Worm (Caenorhabditis elegans) whole organism, L4 larva: ENCODE data around the gene bli-6.

ENCODE experiments used
- F26F4.8 ChIP-seq: fragments of 200-800 bp; sonication (Bioruptor generic); conservative IDR thresholded peaks from 2 replicates; pipeline ENCODE4 v1.3.6; 2022; ENCODE audit warnings: missing genetic modification characterization, missing compliant biosample characterization
- T26A8.4 ChIP-seq: fragments of 200-800 bp; sonication (Bioruptor generic); IDR thresholded peaks from 2 replicates; pipeline ENCODE4 v1.3.6; 2022; ENCODE audit warnings: missing genetic modification characterization, missing compliant biosample characterization
- ZK546.5 ChIP-seq, 2 experiments: sonication (generic microtip); optimal IDR thresholded peaks; 2 replicates each; lab custom pipeline; 2017; ENCODE audit warnings: missing biosample characterization in 2 of 2, missing genetic modification characterization in 2 of 2
- ama-1 ChIP-seq: fragments of 150-350 bp; optimal IDR thresholded peaks from 2 replicates; lab custom pipeline; 2014; ENCODE audit warnings: inconsistent platforms, mixed read lengths
- ces-1 ChIP-seq: fragments of 150-350 bp; sonication (generic microtip); optimal IDR thresholded peaks from 4 replicates; lab custom pipeline; 2014; ENCODE audit warnings: missing biosample characterization, missing genetic modification reagents, missing genetic modification characterization
- egl-43 ChIP-seq: fragments of 200-800 bp; sonication (Bioruptor generic); IDR thresholded peaks from 2 replicates; pipeline ENCODE4 v1.3.6; 2022; ENCODE audit warnings: missing genetic modification reagents, missing genetic modification characterization, missing compliant biosample characterization
- fos-1 ChIP-seq: fragments of 150-350 bp; optimal IDR thresholded peaks from 2 replicates; lab custom pipeline; 2014; ENCODE audit warnings: missing biosample characterization, missing genetic modification characterization
- hmg-1.1 ChIP-seq: fragments of 200-800 bp; sonication (Bioruptor generic); IDR thresholded peaks from 2 replicates; pipeline ENCODE4 v1.3.6; 2022; ENCODE audit warnings: missing genetic modification reagents, missing genetic modification characterization, missing compliant biosample characterization
- lin-13 ChIP-seq: fragments of 150-350 bp; optimal IDR thresholded peaks from 2 replicates; lab custom pipeline; 2014; ENCODE audit warnings: missing biosample characterization, missing genetic modification reagents, missing genetic modification characterization
- lin-15B ChIP-seq: fragments of 150-350 bp; sonication (generic microtip); optimal IDR thresholded peaks from 3 replicates; lab custom pipeline; 2014; ENCODE audit warnings: missing biosample characterization, missing genetic modification characterization
- nhr-48 ChIP-seq: sonication (generic microtip); optimal IDR thresholded peaks from 2 replicates; lab custom pipeline; 2016; ENCODE audit warnings: mild to moderate bottlenecking, missing genetic modification characterization, missing compliant biosample characterization
- snpc-1.2 ChIP-seq: fragments of 200-800 bp; sonication (Bioruptor generic); IDR thresholded peaks from 2 replicates; pipeline ENCODE4 v1.3.6; 2022; ENCODE audit warnings: missing genetic modification reagents, missing genetic modification characterization, missing compliant biosample characterization
- ztf-7 ChIP-seq: fragments of 150-350 bp; optimal IDR thresholded peaks from 2 replicates; lab custom pipeline; 2014; ENCODE audit warnings: missing biosample characterization, missing genetic modification characterization

Gene bli-6

DNA sequence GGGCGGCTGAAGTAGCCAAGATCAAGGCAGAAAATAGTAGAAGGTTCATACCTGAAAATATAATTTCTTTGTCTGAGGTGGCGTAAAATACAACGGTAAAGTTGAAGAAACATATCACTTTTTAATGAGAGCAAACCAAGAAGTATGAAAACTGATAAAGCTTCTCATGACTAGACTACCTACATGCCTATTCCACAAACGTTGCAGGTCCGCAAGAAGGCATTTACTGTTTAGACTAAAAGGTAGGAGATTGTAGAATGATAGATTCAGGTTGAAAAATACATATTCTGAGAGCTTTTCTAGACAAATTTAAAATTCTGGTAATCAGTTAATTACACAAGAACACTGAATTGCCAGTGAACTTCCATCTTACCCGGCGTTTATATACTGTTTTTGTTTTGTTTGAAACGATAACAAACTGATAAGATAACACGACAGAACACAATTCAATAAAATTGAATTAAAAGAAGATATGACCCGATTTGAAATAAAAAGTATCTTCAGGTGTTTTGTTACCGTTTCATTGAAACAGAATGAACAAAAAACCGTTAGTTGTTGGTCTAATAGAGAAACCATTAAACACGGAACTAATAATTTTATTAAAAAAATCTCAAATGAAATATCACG, 49.3 kb downstream of the bli-6 start, which contains the start of gene acp-6:
Gene acp-6 (minus strand): TSS at position 51 of the 627 bp plus-strand sequence.
- TF ChIP-seq ces-1 (GFP tag; lab: Kevin White, UChicago) (no peak), nhr-48 (tag; lab: Kevin White, UChicago) (no peak), lin-15B (tag; lab: Kevin White, UChicago) (no peak), ama-1 (lab: Kevin White, UChicago) (no peak), hmg-1.1 (GFP tag; lab: Robert Waterston, UW) (no peak), snpc-1.2 (no peak)

DNA sequence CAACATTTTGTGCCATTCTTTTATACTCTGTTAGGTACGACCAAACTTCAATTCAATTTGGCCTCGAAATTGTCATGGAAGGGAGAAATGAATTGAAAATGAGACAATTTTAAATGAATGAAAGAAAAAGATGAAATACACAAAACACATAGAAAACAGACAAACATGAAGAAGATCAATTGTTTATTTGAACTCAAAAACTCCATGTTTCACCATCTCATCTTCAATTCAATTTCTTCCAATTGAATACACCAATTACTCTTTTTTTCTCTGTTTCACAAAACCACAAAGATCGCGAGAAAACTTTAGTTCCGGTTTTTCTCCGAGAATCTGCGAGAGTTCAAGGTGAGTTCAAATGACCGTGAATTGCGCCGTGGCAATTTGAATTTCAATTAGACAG, 50.4 kb downstream of the bli-6 start:
- TF ChIP-seq egl-43 (no peak), fos-1 (tag; lab: Kevin White, UChicago) (no peak), T26A8.4 (no peak), F26F4.8 (GFP tag; lab: Robert Waterston, UW) (no peak), ztf-7 (tag; lab: Kevin White, UChicago) (no peak), lin-13 (no peak), ZK546.5 (tag; optimal IDR thresholded peaks at IDR 0.05; lab: Kevin White, UChicago) (no peak)
- TF ChIP-seq, all 104 proteins: peak for 0
